Worm (Caenorhabditis elegans) whole organism, midembryonic: Measurements from ENCODE around the gene srh-39.

Experiments
- cog-1 ChIP-seq: sonication (generic microtip); optimal IDR thresholded peaks from 2 replicates; lab custom pipeline; 2016; ENCODE audit warnings: missing genetic modification characterization, missing compliant biosample characterization
- klf-2 ChIP-seq: fragments of 200-800 bp; sonication (Bioruptor generic); conservative IDR thresholded peaks from 2 replicates; pipeline ENCODE4 v1.3.6; 2022; ENCODE audit warnings: missing genetic modification reagents, missing genetic modification characterization, missing compliant biosample characterization
- med-1 ChIP-seq: sonication (generic microtip); optimal IDR thresholded peaks from 2 replicates; lab custom pipeline; 2017; ENCODE audit warnings: missing genetic modification characterization, mild to moderate bottlenecking, missing compliant biosample characterization, antibody characterized with exemption, missing genetic modification reagents; ENCODE audit not compliant: insufficient read depth
- ref-1 ChIP-seq: fragments of 200-800 bp; sonication (Bioruptor generic); conservative IDR thresholded peaks from 2 replicates; pipeline ENCODE4 v1.3.6; 2022; ENCODE audit warnings: missing genetic modification reagents, missing genetic modification characterization, missing compliant biosample characterization
- ztf-23 ChIP-seq: fragments of 200-800 bp; sonication (Bioruptor generic); IDR thresholded peaks from 2 replicates; pipeline ENCODE4 v1.3.6; 2022; ENCODE audit warnings: missing genetic modification reagents, missing genetic modification characterization, missing compliant biosample characterization
- ztf-29 ChIP-seq: fragments of 200-800 bp; sonication (Bioruptor generic); IDR thresholded peaks from 2 replicates; pipeline ENCODE4 v1.3.6; 2022; ENCODE audit warnings: missing genetic modification reagents, missing genetic modification characterization, missing compliant biosample characterization

DNA sequence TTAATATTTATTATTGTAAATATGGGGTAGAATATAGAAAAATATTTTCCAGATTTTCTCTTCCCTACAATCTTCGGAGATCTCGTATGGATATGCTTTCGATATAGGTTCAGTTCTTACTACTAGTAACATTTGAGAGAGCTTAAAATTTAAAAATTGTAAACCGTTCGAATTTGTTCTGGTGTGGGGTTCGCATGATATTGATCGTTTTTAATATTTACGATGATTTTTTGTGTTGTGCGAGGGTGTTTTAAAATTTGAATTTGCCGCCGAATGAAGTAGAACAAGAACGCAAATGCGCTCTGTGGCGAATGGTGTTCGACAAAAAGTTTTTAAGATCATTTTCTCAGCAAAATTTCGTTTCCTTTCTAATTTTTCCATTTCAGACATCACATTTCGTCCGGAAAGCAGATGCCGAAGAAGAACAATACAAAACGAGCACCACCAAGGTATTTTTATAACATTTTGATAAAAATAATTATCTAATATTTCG is 18.2 kb upstream of the srh-39 start, which contains the start of gene skr-17:
- TF ChIP-seq klf-2 (no peak), ztf-23 (GFP tag; lab: Robert Waterston, UW) (no peak), cog-1 (no peak), ref-1 (GFP tag; lab: Robert Waterston, UW) (no peak), med-1 (GFP tag; lab: Kevin White, UChicago) (no peak), ztf-29 (no peak)
